Worm (Caenorhabditis elegans) whole organism, mixed stage, embryonic: ENCODE results near the gene C14B9.10.
A peak's percentile ranks its signal among the peaks of the same experiment; 100 is the strongest.

Experiments
- blmp-1 ChIP-seq: fragments of 150-350 bp; optimal IDR thresholded peaks from 2 replicates; lab custom pipeline; 2014; ENCODE audit warnings: missing biosample characterization, missing genetic modification characterization
- ceh-43 ChIP-seq: fragments of 200-800 bp; sonication (Bioruptor generic); optimal IDR thresholded peaks from 2 replicates; lab custom pipeline; 2018; ENCODE audit warnings: mild to moderate bottlenecking, missing genetic modification characterization, moderate library complexity, missing compliant biosample characterization
- elt-1 ChIP-seq: sonication (generic microtip); optimal IDR thresholded peaks from 2 replicates; lab custom pipeline; 2017; ENCODE audit warnings: missing genetic modification characterization, mild to moderate bottlenecking, missing compliant biosample characterization, antibody characterized with exemption, moderate library complexity, borderline replicate concordance; ENCODE audit not compliant: insufficient read depth
- lsy-2 ChIP-seq: fragments of 150-350 bp; optimal IDR thresholded peaks from 2 replicates; lab custom pipeline; 2014; ENCODE audit warnings: missing biosample characterization, missing genetic modification characterization
- mab-5 ChIP-seq: fragments of 150-350 bp; optimal IDR thresholded peaks from 2 replicates; lab custom pipeline; 2014; ENCODE audit warnings: missing biosample characterization, missing genetic modification characterization
- nhr-12 ChIP-seq: fragments of 150-350 bp; optimal IDR thresholded peaks from 2 replicates; lab custom pipeline; 2014; ENCODE audit warnings: missing biosample characterization, missing genetic modification characterization
- nhr-237 ChIP-seq: fragments of 150-350 bp; optimal IDR thresholded peaks from 2 replicates; lab custom pipeline; 2014; ENCODE audit warnings: missing biosample characterization, missing genetic modification characterization
- nhr-28 ChIP-seq: fragments of 150-350 bp; optimal IDR thresholded peaks from 2 replicates; lab custom pipeline; 2014; ENCODE audit warnings: missing biosample characterization, missing genetic modification characterization
- unc-62 ChIP-seq: fragments of 150-350 bp; optimal IDR thresholded peaks from 2 replicates; lab custom pipeline; 2014; ENCODE audit warnings: missing biosample characterization, missing genetic modification reagents, missing genetic modification characterization
- ztf-11 ChIP-seq: fragments of 150-350 bp; optimal IDR thresholded peaks from 2 replicates; lab custom pipeline; 2014; ENCODE audit warnings: missing biosample characterization, missing genetic modification characterization

DNA sequence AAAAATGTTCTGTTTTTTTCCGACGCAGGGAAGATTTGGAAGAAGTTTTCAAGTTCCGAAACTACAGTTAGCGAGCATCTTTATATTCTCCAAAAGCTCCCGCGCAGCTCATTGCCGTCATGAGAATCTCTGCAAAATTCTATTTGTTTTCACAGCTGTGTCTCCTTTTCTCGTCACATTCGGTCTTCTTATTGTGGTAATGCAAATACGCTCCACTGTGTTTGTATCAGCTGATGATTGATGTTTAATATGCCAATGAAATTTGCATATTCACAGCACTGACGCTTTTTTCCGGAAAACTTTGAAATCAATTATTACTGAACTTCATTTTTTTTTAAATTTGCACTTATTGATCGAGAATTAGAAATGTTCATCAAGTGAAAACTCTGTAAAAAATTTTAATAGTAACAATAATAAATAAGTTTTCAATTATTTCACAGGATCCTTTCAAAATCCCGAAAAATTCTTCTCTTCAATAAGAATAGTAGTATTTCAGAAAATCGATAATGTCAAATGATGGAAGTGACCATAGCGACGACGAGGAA lies 37.5 kb upstream of the C14B9.10 start, which contains the start of gene K06H7.2:
- TF ChIP-seq blmp-1 (tag; lab: Kevin White, UChicago): no peak
- TF ChIP-seq nhr-28 (tag; lab: Kevin White, UChicago): no peak
- TF ChIP-seq elt-1 (tag; lab: Kevin White, UChicago): no peak
- no peak for TF ChIP-seq ztf-11 (tag; lab: Kevin White, UChicago)
- TF ChIP-seq unc-62 (GFP tag; lab: Kevin White, UChicago): peak; percentile 74
- TF ChIP-seq nhr-12 (tag; lab: Kevin White, UChicago): no peak
- peak; percentile 53 for TF ChIP-seq nhr-237
- peak; percentile 77 for TF ChIP-seq lsy-2
- TF ChIP-seq mab-5 (tag; lab: Kevin White, UChicago): no peak
- TF ChIP-seq ceh-43 (GFP tag; lab: Kevin White, UChicago): no peak
